Fruit fly (Drosophila melanogaster): ENCODE data around the gene AsnRS.

AsnRS gene

dm6 chr2L:19120984-19121383, 10.8 kb downstream of the AsnRS start (continued):
- TF ChIP-seq CG6808 (GFP tag; optimal IDR thresholded peaks at IDR 0.05) (no peak), Lpt (GFP tag; optimal IDR thresholded peaks at IDR 0.05) (no peak), Ets96B (tag; optimal IDR thresholded peaks at IDR 0.05) (no peak), CG3919 (GFP tag; optimal IDR thresholded peaks at IDR 0.05) (no peak), CG6163 (GFP tag; IDR thresholded peaks at IDR 0.05) (no peak), cyc (GFP tag; optimal IDR thresholded peaks at IDR 0.05) (no peak), CG8119 (GFP tag; IDR thresholded peaks at IDR 0.05) (peak; percentile 57; the same call in 2 of the 3 replicates), Hr39 (GFP tag; optimal IDR thresholded peaks at IDR 0.05) (peak; percentile 1), spab (GFP tag; optimal IDR thresholded peaks at IDR 0.05) (no peak), dsx (GFP tag; optimal IDR thresholded peaks at IDR 0.05; ENCODE audit: poor library complexity, severe bottlenecking) (no peak), CG6276 (GFP tag; optimal IDR thresholded peaks at IDR 0.05) (no peak), CG4318 (GFP tag; optimal IDR thresholded peaks at IDR 0.05) (no peak), Eip78C (GFP tag) (peak; percentile 86), CG32006 (GFP tag; optimal IDR thresholded peaks at IDR 0.05) (peak; percentile 59)

DNA sequence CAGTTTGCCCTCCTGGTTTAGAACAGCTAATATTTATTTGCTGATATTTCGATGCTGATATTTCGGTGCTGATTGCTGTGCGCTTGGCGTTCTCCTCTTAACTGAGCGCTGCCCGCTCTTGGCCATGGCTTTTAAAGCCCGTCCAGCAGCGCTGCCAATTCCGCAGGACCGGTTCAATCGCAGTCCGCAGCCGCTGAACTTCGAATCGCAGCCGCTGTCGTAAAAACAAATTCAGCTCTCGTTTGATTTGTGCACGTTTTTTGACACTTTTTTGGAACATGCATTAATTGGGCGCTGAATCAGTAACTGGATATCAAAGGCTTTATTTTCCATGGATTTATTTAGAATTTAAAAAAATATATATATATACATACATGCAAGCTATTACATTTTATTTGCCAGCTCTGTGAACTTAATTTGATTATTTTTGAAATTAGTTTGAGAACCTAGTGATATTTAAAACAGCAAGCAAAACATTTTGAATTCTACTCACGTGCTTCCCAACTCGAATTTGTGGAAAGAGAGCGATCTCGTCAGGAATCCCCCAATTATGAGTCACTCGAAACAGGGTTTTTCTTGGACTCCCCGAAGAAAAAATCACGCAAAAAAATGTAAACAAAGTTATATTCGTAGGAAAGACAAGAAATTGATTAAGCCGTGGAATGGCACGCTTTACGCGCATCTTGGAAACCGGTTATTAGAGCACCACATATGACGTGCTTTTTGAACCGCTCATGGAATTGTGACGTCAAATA, 11.4 kb downstream of the AsnRS start, which contains the start of gene Ddc:
TSS of gene Ddc (minus strand) at position 111 of the 755 bp plus-strand sequence.
- peak; percentile 6 for TF ChIP-seq esn (GFP tag; optimal IDR thresholded peaks at IDR 0.05)
- no peak for TF ChIP-seq Smox (GFP tag; optimal IDR thresholded peaks at IDR 0.05)
- TF ChIP-seq spab (GFP tag; optimal IDR thresholded peaks at IDR 0.05) = no peak
- TF ChIP-seq CG32006 (GFP tag; optimal IDR thresholded peaks at IDR 0.05) = peak; percentile 6
- TF ChIP-seq CG3919 (GFP tag; optimal IDR thresholded peaks at IDR 0.05) = peak; percentile 29
- peak; percentile 22 for TF ChIP-seq CG11902 (GFP tag; optimal IDR thresholded peaks at IDR 0.05)
- TF ChIP-seq CG6854 (GFP tag; optimal IDR thresholded peaks at IDR 0.05) = peak; percentile 2
- no peak for TF ChIP-seq Ets21C (GFP tag; optimal IDR thresholded peaks at IDR 0.05)
- peak; percentile 5 for TF ChIP-seq net (GFP tag; optimal IDR thresholded peaks at IDR 0.05)
- TF ChIP-seq Eip78C (GFP tag) = peak; percentile 37
- TF ChIP-seq salr (GFP tag; optimal IDR thresholded peaks at IDR 0.05) = no peak

DNA sequence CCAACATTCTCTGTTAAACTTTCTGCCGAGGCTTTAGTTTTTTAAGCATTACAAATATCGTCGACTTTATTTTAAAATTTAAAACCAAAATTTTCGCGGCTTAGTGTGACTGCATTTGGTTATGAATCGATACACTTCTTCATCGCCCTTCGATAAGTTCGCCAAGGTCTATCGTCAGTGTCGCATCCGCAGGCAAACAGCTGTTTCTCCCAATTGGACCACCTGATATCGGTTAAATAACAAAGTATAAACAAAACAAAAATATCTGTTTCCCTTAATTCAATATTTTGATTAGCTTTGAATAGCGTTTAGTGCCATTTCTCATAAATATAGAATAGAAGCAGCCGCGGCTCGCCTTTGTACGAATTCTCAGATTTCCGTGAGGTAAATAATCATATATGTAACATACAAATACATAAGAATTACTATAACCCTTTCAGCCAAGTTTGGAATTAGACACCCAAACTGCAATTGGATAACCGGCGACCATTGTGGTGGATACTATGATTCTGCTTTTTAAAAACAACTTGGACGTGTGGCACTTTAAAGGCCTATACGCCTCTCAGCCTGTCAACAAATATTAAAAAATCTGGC, 17.5 kb downstream of the AsnRS start, which contains the start of gene CG10561:
TSS of gene CG10561 (plus strand) at position 219 of the 594 bp plus-strand sequence.
- TF ChIP-seq CG32006 (GFP tag; optimal IDR thresholded peaks at IDR 0.05) (no peak), CG6854 (GFP tag; optimal IDR thresholded peaks at IDR 0.05) (no peak), Sox102F (GFP tag; optimal IDR thresholded peaks at IDR 0.05) (no peak), vri (GFP tag; optimal IDR thresholded peaks at IDR 0.05) (peak; percentile 66), Eip78C (GFP tag) (peak; percentile 63), cyc (GFP tag; optimal IDR thresholded peaks at IDR 0.05) (no peak), Blimp-1 (GFP tag; optimal IDR thresholded peaks at IDR 0.05) (no peak), dsx (GFP tag; optimal IDR thresholded peaks at IDR 0.05; ENCODE audit: poor library complexity, severe bottlenecking) (peak; percentile 71), fkh (GFP tag; optimal IDR thresholded peaks at IDR 0.05) (peak; percentile 21), Smox (GFP tag; optimal IDR thresholded peaks at IDR 0.05) (no peak)

- TF ChIP-seq Eip78C (GFP tag) = peak; percentile 44
- peak; percentile 79 for TF ChIP-seq Blimp-1 (GFP tag; optimal IDR thresholded peaks at IDR 0.05)
- TF ChIP-seq CG16779 (tag; optimal IDR thresholded peaks at IDR 0.05) = no peak
- no peak for TF ChIP-seq pdm3 (GFP tag; optimal IDR thresholded peaks at IDR 0.05)
- TF ChIP-seq svp (GFP tag) = no peak
Measured at dm6 chr2L:19112200-19112599, 19.6 kb downstream of the AsnRS start.

DNA sequence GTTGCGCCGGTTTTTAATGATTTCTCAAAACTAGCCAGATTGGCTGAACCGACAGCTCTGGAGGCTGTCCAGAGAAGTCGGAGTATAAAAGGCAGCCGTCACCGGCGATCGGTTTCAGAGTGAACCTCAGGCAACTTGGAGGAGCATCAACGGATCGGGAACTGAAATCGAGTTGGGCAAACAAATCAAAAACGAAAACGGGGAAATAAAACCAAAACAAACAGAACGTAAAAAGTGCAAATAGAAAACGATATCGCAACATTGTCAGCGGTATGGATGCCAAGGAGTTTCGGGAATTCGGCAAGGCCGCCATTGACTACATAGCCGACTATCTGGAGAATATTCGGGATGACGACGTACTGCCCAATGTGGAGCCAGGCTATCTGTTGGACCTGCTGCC, 20.0 kb downstream of the AsnRS start:
- no peak for TF ChIP-seq CG31627 (GFP tag; optimal IDR thresholded peaks at IDR 0.05)
- TF ChIP-seq CG8119 (GFP tag; IDR thresholded peaks at IDR 0.05) = peak; percentile 55
- TF ChIP-seq Hr39 (GFP tag; optimal IDR thresholded peaks at IDR 0.05) = no peak
- no peak for TF ChIP-seq Gug (GFP tag; IDR thresholded peaks at IDR 0.05)
- no peak for TF ChIP-seq Smox (GFP tag; optimal IDR thresholded peaks at IDR 0.05)
- no peak for TF ChIP-seq esn (GFP tag; optimal IDR thresholded peaks at IDR 0.05)
- no peak for TF ChIP-seq Ets21C (GFP tag; optimal IDR thresholded peaks at IDR 0.05)
- TF ChIP-seq Blimp-1 (GFP tag; optimal IDR thresholded peaks at IDR 0.05) = no peak
- no peak for TF ChIP-seq dac (GFP tag; optimal IDR thresholded peaks at IDR 0.05)
- no peak for TF ChIP-seq svp (GFP tag)
- TF ChIP-seq CG1621 (tag; optimal IDR thresholded peaks at IDR 0.05) = peak; percentile 8
- peak; percentile 53; the same call in 2 of the 3 replicates for TF ChIP-seq CG6163 (GFP tag; IDR thresholded peaks at IDR 0.05)
- no peak for TF ChIP-seq CG6808 (GFP tag; optimal IDR thresholded peaks at IDR 0.05)
- no peak for TF ChIP-seq ss (GFP tag; optimal IDR thresholded peaks at IDR 0.05)
- TF ChIP-seq dsx (GFP tag; optimal IDR thresholded peaks at IDR 0.05; ENCODE audit: poor library complexity, severe bottlenecking) = peak; percentile 84
- no peak for TF ChIP-seq CG32006 (GFP tag; optimal IDR thresholded peaks at IDR 0.05)
- no peak for TF ChIP-seq OdsH (GFP tag; optimal IDR thresholded peaks at IDR 0.05)
- TF ChIP-seq CG3919 (GFP tag; optimal IDR thresholded peaks at IDR 0.05) = no peak
- TF ChIP-seq achi (GFP tag; optimal IDR thresholded peaks at IDR 0.05) = no peak
- peak; percentile 16 for TF ChIP-seq Lpt (GFP tag; optimal IDR thresholded peaks at IDR 0.05)
- no peak; the same call in 2 of the 3 replicates for TF ChIP-seq eg (GFP tag; IDR thresholded peaks at IDR 0.05)
- no peak for TF ChIP-seq fd59A (GFP tag; optimal IDR thresholded peaks at IDR 0.05)
- TF ChIP-seq net (GFP tag; optimal IDR thresholded peaks at IDR 0.05) = no peak
- no peak for TF ChIP-seq CG6854 (GFP tag; optimal IDR thresholded peaks at IDR 0.05)

Measured in whole organism, prepupa.